Worm (Caenorhabditis elegans) whole organism, late embryonic: Measurements from ENCODE around the gene F35C5.3.

Experiments
- K02D7.2 ChIP-seq: sonication (generic microtip); optimal IDR thresholded peaks from 2 replicates; lab custom pipeline; 2017; ENCODE audit warnings: mild to moderate bottlenecking, missing genetic modification characterization, missing compliant biosample characterization
- K09A11.1 ChIP-seq: sonication (generic microtip); optimal IDR thresholded peaks from 2 replicates; lab custom pipeline; 2017; ENCODE audit warnings: antibody characterized with exemption, mild to moderate bottlenecking, missing genetic modification characterization, missing compliant biosample characterization; ENCODE audit not compliant: insufficient read depth
- T23F11.4 ChIP-seq: fragments of 200-800 bp; sonication (Bioruptor generic); optimal IDR thresholded peaks from 2 replicates; lab custom pipeline; 2018; ENCODE audit warnings: mild to moderate bottlenecking, missing genetic modification characterization, missing compliant biosample characterization
- Y22D7AL.16 ChIP-seq: sonication (generic microtip); optimal IDR thresholded peaks from 2 replicates; lab custom pipeline; 2016; ENCODE audit warnings: missing genetic modification characterization, missing compliant biosample characterization
- ceh-14 ChIP-seq: sonication (generic microtip); optimal IDR thresholded peaks from 2 replicates; lab custom pipeline; 2016; ENCODE audit warnings: missing genotype, missing genetic modification characterization, missing compliant biosample characterization
- ceh-18 ChIP-seq: sonication (generic microtip); optimal IDR thresholded peaks from 2 replicates; lab custom pipeline; 2016; ENCODE audit warnings: missing genetic modification characterization, missing compliant biosample characterization
- ceh-19 ChIP-seq: fragments of 200-800 bp; sonication (Bioruptor generic); optimal IDR thresholded peaks from 2 replicates; lab custom pipeline; 2018; ENCODE audit warnings: mild to moderate bottlenecking, missing genetic modification characterization, missing compliant biosample characterization
- ceh-31 ChIP-seq: sonication (generic microtip); optimal IDR thresholded peaks from 2 replicates; lab custom pipeline; 2016; ENCODE audit warnings: missing genetic modification characterization, missing compliant biosample characterization
- ceh-34 ChIP-seq: sonication (generic microtip); optimal IDR thresholded peaks from 2 replicates; lab custom pipeline; 2016; ENCODE audit warnings: mild to moderate bottlenecking, missing genetic modification characterization, missing compliant biosample characterization
- ceh-6 ChIP-seq: fragments of 200-800 bp; sonication (Bioruptor generic); optimal IDR thresholded peaks from 2 replicates; lab custom pipeline; 2018; ENCODE audit warnings: mild to moderate bottlenecking, missing genetic modification characterization, missing compliant biosample characterization
- che-1 ChIP-seq: sonication (generic microtip); optimal IDR thresholded peaks from 2 replicates; lab custom pipeline; 2016; ENCODE audit warnings: mild to moderate bottlenecking, missing genetic modification characterization, missing compliant biosample characterization
- dmd-4 ChIP-seq: sonication (generic microtip); optimal IDR thresholded peaks from 2 replicates; lab custom pipeline; 2016; ENCODE audit warnings: borderline replicate concordance, missing genetic modification characterization, missing compliant biosample characterization
- dve-1 ChIP-seq: sonication (generic microtip); optimal IDR thresholded peaks from 2 replicates; lab custom pipeline; 2017; ENCODE audit warnings: antibody characterized with exemption, mild to moderate bottlenecking, missing genetic modification characterization, missing compliant biosample characterization
- elt-2 ChIP-seq: sonication (generic microtip); optimal IDR thresholded peaks from 2 replicates; lab custom pipeline; 2016; ENCODE audit warnings: missing genetic modification reagents, missing genetic modification characterization, missing compliant biosample characterization
- elt-4 ChIP-seq: sonication (generic microtip); optimal IDR thresholded peaks from 2 replicates; lab custom pipeline; 2016; ENCODE audit warnings: missing genetic modification characterization, missing compliant biosample characterization
- fax-1 ChIP-seq: sonication (generic microtip); optimal IDR thresholded peaks from 2 replicates; lab custom pipeline; 2016; ENCODE audit warnings: missing genotype, missing genetic modification characterization, missing compliant biosample characterization
- gmeb-2 ChIP-seq: sonication (generic microtip); optimal IDR thresholded peaks from 2 replicates; lab custom pipeline; 2016; ENCODE audit warnings: missing genetic modification characterization, inconsistent platforms, missing compliant biosample characterization
- hlh-13 ChIP-seq: fragments of 200-800 bp; sonication (Bioruptor generic); optimal IDR thresholded peaks from 2 replicates; lab custom pipeline; 2018; ENCODE audit warnings: mild to moderate bottlenecking, missing genetic modification characterization, missing compliant biosample characterization
- hlh-30 ChIP-seq: sonication (generic microtip); optimal IDR thresholded peaks from 2 replicates; lab custom pipeline; 2017; ENCODE audit warnings: antibody characterized with exemption, missing genetic modification characterization, missing compliant biosample characterization; ENCODE audit not compliant: insufficient read depth
- hlh-6 ChIP-seq: sonication (generic microtip); optimal IDR thresholded peaks from 2 replicates; lab custom pipeline; 2016; ENCODE audit warnings: missing genotype, missing genetic modification characterization, missing compliant biosample characterization
- mec-3 ChIP-seq: sonication (generic microtip); optimal IDR thresholded peaks from 2 replicates; lab custom pipeline; 2016; ENCODE audit warnings: borderline replicate concordance, missing genetic modification characterization, missing compliant biosample characterization
- nhr-232 ChIP-seq: sonication (generic microtip); optimal IDR thresholded peaks from 2 replicates; lab custom pipeline; 2016; ENCODE audit warnings: missing genetic modification characterization, missing compliant biosample characterization
- npax-4 ChIP-seq: sonication (generic microtip); optimal IDR thresholded peaks from 2 replicates; lab custom pipeline; 2016; ENCODE audit warnings: missing genetic modification characterization, missing compliant biosample characterization
- pax-1 ChIP-seq: fragments of 150-350 bp; optimal IDR thresholded peaks from 2 replicates; lab custom pipeline; 2014; ENCODE audit warnings: missing biosample characterization, missing genetic modification characterization
- pha-4 ChIP-seq: fragments of 150-350 bp; optimal IDR thresholded peaks from 2 replicates; lab custom pipeline; 2018; ENCODE audit warnings: missing biosample characterization, missing genetic modification reagents, missing genetic modification characterization
- pqm-1 ChIP-seq: sonication (generic microtip); optimal IDR thresholded peaks from 2 replicates; lab custom pipeline; 2016; ENCODE audit warnings: missing genetic modification characterization, missing compliant biosample characterization
- pros-1 ChIP-seq: fragments of 150-350 bp; optimal IDR thresholded peaks from 2 replicates; lab custom pipeline; 2014; ENCODE audit warnings: missing biosample characterization, missing genetic modification reagents, missing genetic modification characterization
- rnt-1 ChIP-seq: sonication (generic microtip); optimal IDR thresholded peaks from 2 replicates; lab custom pipeline; 2016; ENCODE audit warnings: missing genetic modification characterization, missing compliant biosample characterization
- sox-2 ChIP-seq: fragments of 200-800 bp; sonication (Bioruptor generic); IDR thresholded peaks from 2 replicates; pipeline ENCODE4 v1.3.6; 2022; ENCODE audit warnings: missing genetic modification reagents, missing genetic modification characterization, missing compliant biosample characterization
- sox-4 ChIP-seq: sonication (generic microtip); optimal IDR thresholded peaks from 2 replicates; lab custom pipeline; 2017; ENCODE audit warnings: mild to moderate bottlenecking, missing genetic modification characterization, inconsistent platforms, missing compliant biosample characterization
- syd-9 ChIP-seq: sonication (generic microtip); optimal IDR thresholded peaks from 2 replicates; lab custom pipeline; 2016; ENCODE audit warnings: mild to moderate bottlenecking, missing genetic modification characterization, moderate library complexity, missing compliant biosample characterization
- ttx-3 ChIP-seq: sonication (generic microtip); optimal IDR thresholded peaks from 2 replicates; lab custom pipeline; 2016; ENCODE audit warnings: missing genetic modification reagents, missing genetic modification characterization, missing compliant biosample characterization
- unc-3 ChIP-seq, 2 experiments: fragments of 200-800 bp in 1 of 2; sonication (Bioruptor generic) in 1 of 2; sonication (generic microtip) in 1 of 2; conservative IDR thresholded peaks in 1 of 2; optimal IDR thresholded peaks in 1 of 2; 2 replicates each; pipeline versions ENCODE4 v1.3.6 to Lab custom; 2016 to 2022; ENCODE audit warnings: missing compliant biosample characterization in 2 of 2, missing genetic modification characterization in 2 of 2, missing genetic modification reagents in 1 of 2
- unc-42 ChIP-seq: sonication (generic microtip); optimal IDR thresholded peaks from 2 replicates; lab custom pipeline; 2016; ENCODE audit warnings: missing genotype, missing genetic modification characterization, missing compliant biosample characterization
- unc-55 ChIP-seq: sonication (generic microtip); optimal IDR thresholded peaks from 2 replicates; lab custom pipeline; 2017; ENCODE audit warnings: missing biosample characterization, missing genetic modification reagents, missing genetic modification characterization
- ztf-16 ChIP-seq: sonication (generic microtip); optimal IDR thresholded peaks from 2 replicates; lab custom pipeline; 2017; ENCODE audit warnings: missing genetic modification characterization, missing compliant biosample characterization

Gene F35C5.3

ce11 chrII:12925551-12925950 lies 37.0 kb downstream of the F35C5.3 start, which contains the start of gene F58G1.8:
TSS of gene F58G1.8 (minus strand) at chrII:12925651.
- no peak for TF ChIP-seq ceh-31 (tag; lab: Kevin White, UChicago)
- TF ChIP-seq K09A11.1 (tag; lab: Kevin White, UChicago) = no peak
- TF ChIP-seq npax-4 = no peak
- no peak for TF ChIP-seq sox-4 (tag; lab: Kevin White, UChicago)
- no peak for TF ChIP-seq dve-1 (tag; lab: Kevin White, UChicago)
- no peak for TF ChIP-seq hlh-30 (tag; lab: Kevin White, UChicago)
- no peak for TF ChIP-seq unc-3 (GFP tag; conservative IDR thresholded peaks at IDR 0.05; lab: Robert Waterston, UW)
- TF ChIP-seq unc-3 (tag; optimal IDR thresholded peaks at IDR 0.05; lab: Kevin White, UChicago) = no peak
- no peak for TF ChIP-seq hlh-6 (tag; lab: Kevin White, UChicago)
- TF ChIP-seq dmd-4 = no peak
- TF ChIP-seq ceh-34 (tag; lab: Kevin White, UChicago) = no peak
- TF ChIP-seq fax-1 (tag; lab: Kevin White, UChicago) = no peak
- no peak for TF ChIP-seq elt-4 (tag; lab: Kevin White, UChicago)
- no peak for TF ChIP-seq T23F11.4 (GFP tag; lab: Kevin White, UChicago)
- no peak for TF ChIP-seq ceh-19 (GFP tag; lab: Kevin White, UChicago)
- TF ChIP-seq pros-1 (tag; lab: Kevin White, UChicago) = no peak
- no peak for TF ChIP-seq ttx-3 (tag; lab: Kevin White, UChicago)
- no peak for TF ChIP-seq syd-9 (tag; lab: Kevin White, UChicago)
- TF ChIP-seq ceh-6 = no peak
- no peak for TF ChIP-seq pha-4 (tag; lab: Kevin White, UChicago)
- TF ChIP-seq, all 69 proteins: peak for 0

- TF ChIP-seq hlh-13 (GFP tag; lab: Kevin White, UChicago) (no peak), hlh-6 (tag; lab: Kevin White, UChicago) (no peak), sox-2 (GFP tag; lab: Robert Waterston, UW) (no peak), Y22D7AL.16 (tag; lab: Kevin White, UChicago) (no peak), che-1 (no peak), unc-42 (tag; lab: Kevin White, UChicago) (no peak), rnt-1 (no peak), ceh-19 (GFP tag; lab: Kevin White, UChicago) (no peak), K02D7.2 (tag; lab: Kevin White, UChicago) (no peak), ztf-16 (tag; lab: Kevin White, UChicago) (no peak), elt-2 (no peak)
These were observed 39.7 kb downstream of the F35C5.3 start, which contains the start of gene F58G1.3 for ce11 chrII:12928241-12928640. TSS of gene F58G1.3 (minus strand) at chrII:12928341.

- TF ChIP-seq ceh-14 (tag; lab: Kevin White, UChicago) (no peak), pqm-1 (tag; lab: Kevin White, UChicago) (no peak), pros-1 (tag; lab: Kevin White, UChicago) (no peak), gmeb-2 (tag; lab: Kevin White, UChicago) (no peak), ceh-18 (tag; lab: Kevin White, UChicago) (no peak), che-1 (no peak), pax-1 (tag; lab: Kevin White, UChicago) (no peak), unc-55 (GFP tag; lab: Kevin White, UChicago) (no peak), T23F11.4 (GFP tag; lab: Kevin White, UChicago) (no peak), ttx-3 (tag; lab: Kevin White, UChicago) (no peak), nhr-232 (tag; lab: Kevin White, UChicago) (no peak), ceh-34 (tag; lab: Kevin White, UChicago) (no peak), mec-3 (tag; lab: Kevin White, UChicago) (no peak), dmd-4 (no peak), K02D7.2 (tag; lab: Kevin White, UChicago) (no peak), rnt-1 (no peak), hlh-6 (tag; lab: Kevin White, UChicago) (no peak)
These were observed 41.6 kb downstream of the F35C5.3 start for ce11 chrII:12930138-12930537.
